Worm (Caenorhabditis elegans) whole organism, late embryonic: Measurements from ENCODE around the gene mmcm-1.

Source experiments
- F13H6.1 ChIP-seq: sonication (generic microtip); optimal IDR thresholded peaks from 2 replicates; lab custom pipeline; 2016; ENCODE audit warnings: missing genetic modification characterization, missing compliant biosample characterization
- K02D7.2 ChIP-seq: sonication (generic microtip); optimal IDR thresholded peaks from 2 replicates; lab custom pipeline; 2017; ENCODE audit warnings: mild to moderate bottlenecking, missing genetic modification characterization, missing compliant biosample characterization
- K09A11.1 ChIP-seq: sonication (generic microtip); optimal IDR thresholded peaks from 2 replicates; lab custom pipeline; 2017; ENCODE audit warnings: antibody characterized with exemption, mild to moderate bottlenecking, missing genetic modification characterization, missing compliant biosample characterization; ENCODE audit not compliant: insufficient read depth
- T23F11.4 ChIP-seq: fragments of 200-800 bp; sonication (Bioruptor generic); optimal IDR thresholded peaks from 2 replicates; lab custom pipeline; 2018; ENCODE audit warnings: mild to moderate bottlenecking, missing genetic modification characterization, missing compliant biosample characterization
- Y22D7AL.16 ChIP-seq: sonication (generic microtip); optimal IDR thresholded peaks from 2 replicates; lab custom pipeline; 2016; ENCODE audit warnings: missing genetic modification characterization, missing compliant biosample characterization
- ceh-14 ChIP-seq: sonication (generic microtip); optimal IDR thresholded peaks from 2 replicates; lab custom pipeline; 2016; ENCODE audit warnings: missing genotype, missing genetic modification characterization, missing compliant biosample characterization
- ceh-18 ChIP-seq: sonication (generic microtip); optimal IDR thresholded peaks from 2 replicates; lab custom pipeline; 2016; ENCODE audit warnings: missing genetic modification characterization, missing compliant biosample characterization
- ceh-2 ChIP-seq: sonication (generic microtip); optimal IDR thresholded peaks from 2 replicates; lab custom pipeline; 2016; ENCODE audit warnings: missing genotype, missing genetic modification characterization, missing compliant biosample characterization
- ceh-24 ChIP-seq: sonication (generic microtip); optimal IDR thresholded peaks from 2 replicates; lab custom pipeline; 2016; ENCODE audit warnings: mild to moderate bottlenecking, missing genetic modification characterization, missing compliant biosample characterization
- ceh-30 ChIP-seq: fragments of 150-350 bp; optimal IDR thresholded peaks from 2 replicates; lab custom pipeline; 2014; ENCODE audit warnings: missing biosample characterization, missing genetic modification characterization
- ceh-31 ChIP-seq: sonication (generic microtip); optimal IDR thresholded peaks from 2 replicates; lab custom pipeline; 2016; ENCODE audit warnings: missing genetic modification characterization, missing compliant biosample characterization
- ceh-34 ChIP-seq: sonication (generic microtip); optimal IDR thresholded peaks from 2 replicates; lab custom pipeline; 2016; ENCODE audit warnings: mild to moderate bottlenecking, missing genetic modification characterization, missing compliant biosample characterization
- ceh-6 ChIP-seq: fragments of 200-800 bp; sonication (Bioruptor generic); optimal IDR thresholded peaks from 2 replicates; lab custom pipeline; 2018; ENCODE audit warnings: mild to moderate bottlenecking, missing genetic modification characterization, missing compliant biosample characterization
- ceh-9 ChIP-seq: sonication (generic microtip); optimal IDR thresholded peaks from 2 replicates; lab custom pipeline; 2016; ENCODE audit warnings: mild to moderate bottlenecking, missing genetic modification characterization, inconsistent platforms, missing compliant biosample characterization
- dmd-4 ChIP-seq: sonication (generic microtip); optimal IDR thresholded peaks from 2 replicates; lab custom pipeline; 2016; ENCODE audit warnings: borderline replicate concordance, missing genetic modification characterization, missing compliant biosample characterization
- dve-1 ChIP-seq: sonication (generic microtip); optimal IDR thresholded peaks from 2 replicates; lab custom pipeline; 2017; ENCODE audit warnings: antibody characterized with exemption, mild to moderate bottlenecking, missing genetic modification characterization, missing compliant biosample characterization
- elt-2 ChIP-seq: sonication (generic microtip); optimal IDR thresholded peaks from 2 replicates; lab custom pipeline; 2016; ENCODE audit warnings: missing genetic modification reagents, missing genetic modification characterization, missing compliant biosample characterization
- elt-4 ChIP-seq: sonication (generic microtip); optimal IDR thresholded peaks from 2 replicates; lab custom pipeline; 2016; ENCODE audit warnings: missing genetic modification characterization, missing compliant biosample characterization
- eyg-1 ChIP-seq: sonication (generic microtip); optimal IDR thresholded peaks from 2 replicates; lab custom pipeline; 2016; ENCODE audit warnings: missing genotype, missing genetic modification characterization, missing compliant biosample characterization
- fax-1 ChIP-seq: sonication (generic microtip); optimal IDR thresholded peaks from 2 replicates; lab custom pipeline; 2016; ENCODE audit warnings: missing genotype, missing genetic modification characterization, missing compliant biosample characterization
- fkh-6 ChIP-seq: sonication (generic microtip); optimal IDR thresholded peaks from 2 replicates; lab custom pipeline; 2016; ENCODE audit warnings: missing genetic modification characterization, missing compliant biosample characterization
- hlh-13 ChIP-seq: fragments of 200-800 bp; sonication (Bioruptor generic); optimal IDR thresholded peaks from 2 replicates; lab custom pipeline; 2018; ENCODE audit warnings: mild to moderate bottlenecking, missing genetic modification characterization, missing compliant biosample characterization
- hlh-30 ChIP-seq: sonication (generic microtip); optimal IDR thresholded peaks from 2 replicates; lab custom pipeline; 2017; ENCODE audit warnings: antibody characterized with exemption, missing genetic modification characterization, missing compliant biosample characterization; ENCODE audit not compliant: insufficient read depth
- hlh-8 ChIP-seq: sonication (generic microtip); optimal IDR thresholded peaks from 2 replicates; lab custom pipeline; 2016; ENCODE audit warnings: missing genotype, missing genetic modification characterization, missing compliant biosample characterization
- lim-6 ChIP-seq: sonication (generic microtip); optimal IDR thresholded peaks from 2 replicates; lab custom pipeline; 2016; ENCODE audit warnings: missing genetic modification characterization, missing compliant biosample characterization
- nfya-1 ChIP-seq: sonication (generic microtip); optimal IDR thresholded peaks from 2 replicates; lab custom pipeline; 2017; ENCODE audit warnings: missing genetic modification characterization, mild to moderate bottlenecking, missing compliant biosample characterization, antibody characterized with exemption, moderate library complexity
- nhr-11 ChIP-seq: fragments of 150-350 bp; optimal IDR thresholded peaks from 2 replicates; lab custom pipeline; 2014; ENCODE audit warnings: missing biosample characterization, missing genetic modification characterization
- nhr-232 ChIP-seq: sonication (generic microtip); optimal IDR thresholded peaks from 2 replicates; lab custom pipeline; 2016; ENCODE audit warnings: missing genetic modification characterization, missing compliant biosample characterization
- odd-2 ChIP-seq: sonication (generic microtip); optimal IDR thresholded peaks from 2 replicates; lab custom pipeline; 2017; ENCODE audit warnings: antibody characterized with exemption, mild to moderate bottlenecking, missing genetic modification characterization, missing compliant biosample characterization
- pag-3 ChIP-seq: sonication (generic microtip); optimal IDR thresholded peaks from 2 replicates; lab custom pipeline; 2016; ENCODE audit warnings: missing compliant biosample characterization, missing genetic modification characterization, borderline replicate concordance
- pat-9 ChIP-seq: fragments of 200-800 bp; sonication (Bioruptor generic); optimal IDR thresholded peaks from 2 replicates; lab custom pipeline; 2018; ENCODE audit warnings: mild to moderate bottlenecking, missing genetic modification characterization, moderate library complexity, missing compliant biosample characterization
- pax-1 ChIP-seq: fragments of 150-350 bp; optimal IDR thresholded peaks from 2 replicates; lab custom pipeline; 2014; ENCODE audit warnings: missing biosample characterization, missing genetic modification characterization
- pha-2 ChIP-seq: sonication (generic microtip); optimal IDR thresholded peaks from 2 replicates; lab custom pipeline; 2017; ENCODE audit warnings: mild to moderate bottlenecking, missing genetic modification characterization, missing compliant biosample characterization
- pha-4 ChIP-seq: fragments of 150-350 bp; optimal IDR thresholded peaks from 2 replicates; lab custom pipeline; 2018; ENCODE audit warnings: missing biosample characterization, missing genetic modification reagents, missing genetic modification characterization
- pqm-1 ChIP-seq: sonication (generic microtip); optimal IDR thresholded peaks from 2 replicates; lab custom pipeline; 2016; ENCODE audit warnings: missing genetic modification characterization, missing compliant biosample characterization
- pros-1 ChIP-seq: fragments of 150-350 bp; optimal IDR thresholded peaks from 2 replicates; lab custom pipeline; 2014; ENCODE audit warnings: missing biosample characterization, missing genetic modification reagents, missing genetic modification characterization
- ref-2 ChIP-seq: sonication (generic microtip); optimal IDR thresholded peaks from 2 replicates; lab custom pipeline; 2016; ENCODE audit warnings: missing genetic modification characterization, missing compliant biosample characterization
- rnt-1 ChIP-seq: sonication (generic microtip); optimal IDR thresholded peaks from 2 replicates; lab custom pipeline; 2016; ENCODE audit warnings: missing genetic modification characterization, missing compliant biosample characterization
- sox-2 ChIP-seq: fragments of 200-800 bp; sonication (Bioruptor generic); IDR thresholded peaks from 2 replicates; pipeline ENCODE4 v1.3.6; 2022; ENCODE audit warnings: missing genetic modification reagents, missing genetic modification characterization, missing compliant biosample characterization
- sox-4 ChIP-seq: sonication (generic microtip); optimal IDR thresholded peaks from 2 replicates; lab custom pipeline; 2017; ENCODE audit warnings: mild to moderate bottlenecking, missing genetic modification characterization, inconsistent platforms, missing compliant biosample characterization
- tbx-7 ChIP-seq: sonication (generic microtip); optimal IDR thresholded peaks from 2 replicates; lab custom pipeline; 2016; ENCODE audit warnings: missing genotype, missing genetic modification characterization, missing compliant biosample characterization
- unc-3 ChIP-seq, 2 experiments: fragments of 200-800 bp in 1 of 2; sonication (Bioruptor generic) in 1 of 2; sonication (generic microtip) in 1 of 2; conservative IDR thresholded peaks in 1 of 2; optimal IDR thresholded peaks in 1 of 2; 2 replicates each; pipeline versions ENCODE4 v1.3.6 to Lab custom; 2016 to 2022; ENCODE audit warnings: missing compliant biosample characterization in 2 of 2, missing genetic modification characterization in 2 of 2, missing genetic modification reagents in 1 of 2
- unc-42 ChIP-seq: sonication (generic microtip); optimal IDR thresholded peaks from 2 replicates; lab custom pipeline; 2016; ENCODE audit warnings: missing genotype, missing genetic modification characterization, missing compliant biosample characterization
- unc-55 ChIP-seq: sonication (generic microtip); optimal IDR thresholded peaks from 2 replicates; lab custom pipeline; 2017; ENCODE audit warnings: missing biosample characterization, missing genetic modification reagents, missing genetic modification characterization
- unc-86 ChIP-seq: sonication (generic microtip); optimal IDR thresholded peaks from 2 replicates; lab custom pipeline; 2016; ENCODE audit warnings: missing genetic modification characterization, missing compliant biosample characterization
- ztf-16 ChIP-seq: sonication (generic microtip); optimal IDR thresholded peaks from 2 replicates; lab custom pipeline; 2017; ENCODE audit warnings: missing genetic modification characterization, missing compliant biosample characterization

Gene mmcm-1

DNA sequence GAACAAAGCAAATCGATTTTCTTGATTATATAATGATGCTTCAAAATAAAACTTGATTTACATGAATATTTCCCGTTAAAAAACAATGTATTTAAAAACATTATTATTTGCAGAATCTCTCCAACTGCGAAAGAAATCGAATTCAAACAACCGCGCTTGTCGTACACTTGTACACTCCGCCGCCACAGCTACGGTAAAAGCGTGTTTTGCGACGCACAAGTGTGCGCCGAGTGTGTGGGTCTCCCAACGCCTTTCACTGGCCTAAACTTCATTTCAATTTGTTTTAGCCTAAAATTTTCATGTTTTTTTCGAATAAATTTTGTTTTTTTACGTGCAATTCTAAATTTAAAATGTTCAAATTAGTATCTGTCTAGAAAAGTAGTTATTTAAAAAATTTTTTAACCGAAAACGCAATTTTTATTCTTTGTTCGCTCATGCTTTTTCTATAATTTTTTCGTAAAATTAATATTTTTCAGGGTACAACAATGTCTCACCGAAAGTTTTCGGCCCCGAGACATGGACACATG lies 40.0 kb downstream of the mmcm-1 start, which contains the start of gene rpl-3 (continued):
- peak; percentile 85 for TF ChIP-seq dmd-4 (tag; lab: Kevin White, UChicago)
- TF ChIP-seq, all 69 proteins: peak for 64

DNA sequence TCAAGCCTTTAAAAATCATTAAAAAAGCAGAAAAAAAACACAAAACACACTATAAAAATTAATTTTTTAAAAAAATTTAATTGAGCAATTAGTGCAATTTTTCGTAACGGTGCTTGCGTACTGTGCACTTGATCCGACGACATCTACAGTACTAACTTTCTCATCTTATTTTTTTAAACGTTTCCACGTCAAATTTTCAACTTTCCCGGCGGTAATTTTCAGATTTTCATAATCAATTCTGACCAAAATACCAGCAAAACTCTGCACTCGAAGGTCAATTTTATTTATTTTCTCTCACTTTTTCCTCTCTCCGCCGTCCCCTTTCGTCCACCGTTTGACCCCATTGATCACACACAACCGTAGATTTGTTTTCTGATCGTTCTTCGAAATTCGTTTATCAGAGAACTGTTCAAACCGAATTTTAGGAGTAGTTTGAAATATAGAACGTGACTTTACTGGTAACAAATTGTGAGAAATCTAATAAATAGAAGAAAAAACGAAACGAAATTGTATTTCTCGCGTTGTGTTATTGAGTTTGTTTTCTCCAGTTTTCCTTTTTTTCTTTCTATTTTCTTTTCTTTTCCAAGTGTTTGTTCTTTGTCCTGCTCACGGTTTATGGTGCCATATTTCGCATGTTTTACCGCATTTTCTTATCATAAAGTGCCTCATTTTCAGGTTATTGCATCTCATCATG lies 43.5 kb downstream of the mmcm-1 start, which contains the start of gene acs-19:
Gene acs-19, plus strand, starts transcription at position 676 of the 694 bp plus-strand sequence.
- TF ChIP-seq Y22D7AL.16 (no peak), unc-42 (tag; lab: Kevin White, UChicago) (peak; percentile 83)

DNA sequence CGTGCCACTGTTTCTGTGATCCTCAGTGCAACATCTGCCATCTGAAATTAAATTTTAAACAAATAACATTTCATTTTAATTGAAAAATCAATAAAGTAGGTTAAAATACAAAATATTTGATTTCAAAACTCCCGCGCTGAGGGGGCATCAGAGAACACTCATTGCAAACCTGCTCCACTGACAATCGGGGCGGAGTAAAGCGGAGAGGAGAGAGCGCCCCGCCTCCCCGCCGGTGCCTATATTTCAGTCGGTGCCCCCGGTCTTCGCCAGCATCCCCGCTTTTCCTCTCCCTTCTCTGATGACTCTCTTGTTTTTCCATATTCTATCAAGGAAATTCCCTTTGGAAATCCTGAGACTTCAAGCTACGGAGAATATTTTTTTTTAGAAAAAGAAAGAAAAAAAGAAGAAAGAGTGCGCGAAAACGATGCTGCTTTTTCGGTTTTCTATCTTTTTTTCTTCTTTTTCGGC lies 44.5 kb downstream of the mmcm-1 start, which contains the start of gene brc-1:
Gene brc-1, minus strand, starts transcription at position 51 of the 468 bp plus-strand sequence.
- TF ChIP-seq nhr-232 (tag; lab: Kevin White, UChicago) (no peak), pax-1 (tag; lab: Kevin White, UChicago) (peak; percentile 65), pqm-1 (no peak), F13H6.1 (tag; lab: Kevin White, UChicago) (no peak), K09A11.1 (no peak), ref-2 (tag; lab: Kevin White, UChicago) (peak; percentile 54), ceh-18 (tag; lab: Kevin White, UChicago) (peak; percentile 85), elt-4 (tag; lab: Kevin White, UChicago) (no peak), odd-2 (no peak), ceh-2 (tag; lab: Kevin White, UChicago) (no peak), tbx-7 (no peak), hlh-13 (GFP tag; lab: Kevin White, UChicago) (no peak), fax-1 (tag; lab: Kevin White, UChicago) (no peak), pag-3 (no peak), K02D7.2 (tag; lab: Kevin White, UChicago) (no peak), pha-2 (tag; lab: Kevin White, UChicago) (no peak), nhr-11 (no peak), sox-4 (tag; lab: Kevin White, UChicago) (peak; percentile 31), eyg-1 (tag; lab: Kevin White, UChicago) (no peak), unc-42 (tag; lab: Kevin White, UChicago) (peak; percentile 82), rnt-1 (tag; lab: Kevin White, UChicago) (peak; percentile 44), ceh-24 (tag; lab: Kevin White, UChicago) (no peak), ceh-34 (tag; lab: Kevin White, UChicago) (peak; percentile 77), ztf-16 (peak; percentile 57), sox-2 (GFP tag; lab: Robert Waterston, UW) (no peak), unc-3 (GFP tag; conservative IDR thresholded peaks at IDR 0.05; lab: Robert Waterston, UW) (peak; percentile 57; the same call in 1 of the 2 replicates), unc-3 (tag; optimal IDR thresholded peaks at IDR 0.05; lab: Kevin White, UChicago) (peak; percentile 60), fkh-6 (tag; lab: Kevin White, UChicago) (no peak), ceh-6 (GFP tag; lab: Kevin White, UChicago) (no peak), elt-2 (tag; lab: Kevin White, UChicago) (peak; percentile 17), ceh-30 (peak; percentile 38), T23F11.4 (GFP tag; lab: Kevin White, UChicago) (peak; percentile 28), pha-4 (tag; lab: Kevin White, UChicago) (no peak), ceh-31 (tag; lab: Kevin White, UChicago) (peak; percentile 86), hlh-8 (tag; lab: Kevin White, UChicago) (no peak), nfya-1 (tag; lab: Kevin White, UChicago) (peak; percentile 91), unc-86 (tag; lab: Kevin White, UChicago) (peak; percentile 50), hlh-30 (tag; lab: Kevin White, UChicago) (no peak), dve-1 (tag; lab: Kevin White, UChicago) (peak; percentile 57), lim-6 (tag; lab: Kevin White, UChicago) (no peak), unc-55 (peak; percentile 21), ceh-14 (tag; lab: Kevin White, UChicago) (peak; percentile 54), ceh-9 (tag; lab: Kevin White, UChicago) (no peak), pat-9 (peak; percentile 8), pros-1 (peak; percentile 77)
